Fruit fly (Drosophila melanogaster) whole organism, embryonic: ENCODE measurements around the gene JMJD5.

Source experiments
- Ada2b ChIP-seq: fragments of 200-800 bp; sonication (Bioruptor generic); IDR thresholded peaks from 2 replicates; pipeline ENCODE4 v1.3.6; 2022; ENCODE audit warnings: missing biosample characterization, missing genetic modification characterization
- Atf6 ChIP-seq: fragments of 200-800 bp; sonication (Bioruptor generic); IDR thresholded peaks from 2 replicates; pipeline ENCODE4 v1.3.6; 2022; ENCODE audit warnings: missing biosample characterization, missing genetic modification characterization
- CG1024 ChIP-seq: fragments of 200-800 bp; sonication (Bioruptor generic); IDR thresholded peaks from 2 replicates; pipeline ENCODE4 v1.3.6; 2022; ENCODE audit warnings: missing biosample characterization, missing genetic modification characterization
- CG10321 ChIP-seq: fragments of 200-800 bp; sonication (Bioruptor generic); IDR thresholded peaks from 2 replicates; pipeline ENCODE4 v1.3.6; 2022; ENCODE audit warnings: missing biosample characterization, missing genetic modification characterization
- CG10543 ChIP-seq: fragments of 200-800 bp; sonication (Bioruptor generic); optimal IDR thresholded peaks from 3 replicates; lab custom pipeline; 2017; ENCODE audit warnings: missing biosample characterization, mild to moderate bottlenecking, missing genetic modification characterization, moderate library complexity
- CG10979 ChIP-seq: fragments of 200-800 bp; sonication (Bioruptor generic); optimal IDR thresholded peaks from 2 replicates; lab custom pipeline; 2018; ENCODE audit warnings: missing biosample characterization, mild to moderate bottlenecking, missing genetic modification characterization, moderate library complexity
- CG11247 ChIP-seq: fragments of 200-800 bp; sonication (Bioruptor generic); IDR thresholded peaks from 2 replicates; pipeline ENCODE4 v1.3.6; 2022; ENCODE audit warnings: missing biosample characterization, missing genetic modification characterization
- CG12071 ChIP-seq: fragments of 200-800 bp; sonication (Bioruptor generic); optimal IDR thresholded peaks from 3 replicates; lab custom pipeline; 2018; ENCODE audit warnings: missing biosample characterization, mild to moderate bottlenecking, missing genetic modification characterization
- CG12155 ChIP-seq: fragments of 200-800 bp; sonication (Bioruptor generic); optimal IDR thresholded peaks from 3 replicates; lab custom pipeline; 2016; ENCODE audit warnings: missing biosample characterization, missing genetic modification characterization
- CG12391 ChIP-seq: fragments of 200-800 bp; sonication (Bioruptor generic); optimal IDR thresholded peaks from 3 replicates; lab custom pipeline; 2018; ENCODE audit warnings: missing biosample characterization, mild to moderate bottlenecking, missing genetic modification characterization, moderate library complexity
- CG13287 ChIP-seq: fragments of 200-800 bp; sonication (Bioruptor generic); IDR thresholded peaks from 2 replicates; pipeline ENCODE4 v1.3.6; 2022; ENCODE audit warnings: missing biosample characterization, missing genetic modification characterization; ENCODE audit not compliant: partially characterized antibody
- CG1603 ChIP-seq: fragments of 200-800 bp; sonication (Bioruptor generic); optimal IDR thresholded peaks from 2 replicates; lab custom pipeline; 2019; ENCODE audit warnings: missing biosample characterization, mild to moderate bottlenecking, missing genetic modification characterization, moderate library complexity
- CG18011 ChIP-seq: fragments of 200-800 bp; sonication (Bioruptor generic); optimal IDR thresholded peaks from 2 replicates; lab custom pipeline; 2017; ENCODE audit warnings: missing biosample characterization, missing genetic modification characterization, mild to moderate bottlenecking, moderate library complexity, missing genotype
- CG2202 ChIP-seq: fragments of 200-800 bp; sonication (Bioruptor generic); optimal IDR thresholded peaks from 2 replicates; lab custom pipeline; 2018; ENCODE audit warnings: missing biosample characterization, mild to moderate bottlenecking, missing genetic modification characterization
- CG2712 ChIP-seq: fragments of 200-800 bp; optimal IDR thresholded peaks from 3 replicates; lab custom pipeline; 2019; ENCODE audit warnings: missing biosample characterization, mild to moderate bottlenecking, missing genetic modification characterization, moderate library complexity
- CG2875 ChIP-seq: fragments of 200-800 bp; sonication (Bioruptor generic); optimal IDR thresholded peaks from 2 replicates; lab custom pipeline; 2017; ENCODE audit warnings: missing biosample characterization, mild to moderate bottlenecking, missing genetic modification characterization, missing genetic modification reagents
- CG30431 ChIP-seq: fragments of 200-800 bp; sonication (Bioruptor generic); optimal IDR thresholded peaks from 2 replicates; lab custom pipeline; 2017; ENCODE audit warnings: missing biosample characterization, missing genetic modification characterization
- CG31388 ChIP-seq: fragments of 200-800 bp; sonication (Bioruptor generic); optimal IDR thresholded peaks from 2 replicates; lab custom pipeline; 2016; ENCODE audit warnings: missing biosample characterization, missing genetic modification characterization
- CG3163 ChIP-seq: fragments of 200-800 bp; sonication (Bioruptor generic); optimal IDR thresholded peaks from 3 replicates; lab custom pipeline; 2016; ENCODE audit warnings: missing biosample characterization, missing genetic modification characterization
- CG33557 ChIP-seq: fragments of 200-800 bp; sonication (Bioruptor generic); optimal IDR thresholded peaks from 2 replicates; lab custom pipeline; 2019; ENCODE audit warnings: missing biosample characterization, mild to moderate bottlenecking, missing genetic modification characterization, moderate library complexity
- CG3407 ChIP-seq: fragments of 200-800 bp; sonication (Bioruptor generic); optimal IDR thresholded peaks from 2 replicates; lab custom pipeline; 2018; ENCODE audit warnings: missing biosample characterization, mild to moderate bottlenecking, missing genetic modification characterization
- CG4360 ChIP-seq: fragments of 200-800 bp; sonication (Bioruptor generic); IDR thresholded peaks from 2 replicates; pipeline ENCODE4 v1.3.6; 2022; ENCODE audit warnings: missing biosample characterization, missing genetic modification characterization
- CG6272 ChIP-seq: fragments of 200-800 bp; sonication (Bioruptor generic); IDR thresholded peaks from 2 replicates; pipeline ENCODE4 v1.3.6; 2022; ENCODE audit warnings: missing biosample characterization, missing genetic modification characterization
- CG9817 ChIP-seq: fragments of 200-800 bp; sonication (Bioruptor generic); optimal IDR thresholded peaks from 2 replicates; lab custom pipeline; 2018; ENCODE audit warnings: missing biosample characterization, mild to moderate bottlenecking, missing genetic modification characterization, moderate library complexity
- CG9932 ChIP-seq: fragments of 200-800 bp; sonication (Bioruptor generic); IDR thresholded peaks from 2 replicates; pipeline ENCODE4 v1.3.6; 2022; ENCODE audit warnings: missing biosample characterization, missing genetic modification characterization
- CHES-1-like ChIP-seq: fragments of 200-800 bp; sonication (Bioruptor generic); optimal IDR thresholded peaks from 2 replicates; lab custom pipeline; 2016; ENCODE audit warnings: missing biosample characterization, missing genetic modification characterization
- Eip74EF ChIP-seq, 2 experiments: fragments of 200-800 bp in 1 of 2; fragments of >200 bp in 1 of 2; sonication (Bioruptor generic) in 1 of 2; optimal IDR thresholded peaks; 2 replicates each; lab custom pipeline; 2017 to 2019; ENCODE audit warnings: missing biosample characterization in 2 of 2, missing genetic modification characterization in 2 of 2, mild to moderate bottlenecking in 1 of 2, moderate library complexity in 1 of 2
- H15 ChIP-seq: fragments of 200-800 bp; sonication (Bioruptor generic); IDR thresholded peaks from 3 replicates; pipeline ENCODE4 v1.3.6; 2022; ENCODE audit warnings: missing biosample characterization, missing genetic modification characterization
- HLHmδ ChIP-seq: fragments of 200-800 bp; sonication (Bioruptor generic); optimal IDR thresholded peaks from 2 replicates; lab custom pipeline; 2018; ENCODE audit warnings: missing biosample characterization, mild to moderate bottlenecking, missing genetic modification characterization, moderate library complexity
- MTF-1 ChIP-seq: fragments of 200-800 bp; sonication (Bioruptor generic); optimal IDR thresholded peaks from 2 replicates; lab custom pipeline; 2018; ENCODE audit warnings: missing biosample characterization, mild to moderate bottlenecking, missing genetic modification characterization, borderline replicate concordance
- Sox102F ChIP-seq: fragments of 200-800 bp; sonication (Bioruptor generic); optimal IDR thresholded peaks from 2 replicates; lab custom pipeline; 2018; ENCODE audit warnings: missing biosample characterization, mild to moderate bottlenecking, missing genetic modification characterization, moderate library complexity
- Sry-β ChIP-seq: fragments of 200-800 bp; sonication (Bioruptor generic); optimal IDR thresholded peaks from 2 replicates; lab custom pipeline; 2018; ENCODE audit warnings: missing biosample characterization, mild to moderate bottlenecking, missing genetic modification characterization, moderate library complexity
- ab ChIP-seq: fragments of 200-800 bp; sonication (Bioruptor generic); optimal IDR thresholded peaks from 2 replicates; lab custom pipeline; 2016; ENCODE audit warnings: missing biosample characterization, missing genetic modification characterization
- chn ChIP-seq: fragments of 200-800 bp; sonication (Bioruptor generic); optimal IDR thresholded peaks from 2 replicates; lab custom pipeline; 2016; ENCODE audit warnings: missing biosample characterization, missing genetic modification characterization
- fd102C ChIP-seq: fragments of 200-800 bp; sonication (Bioruptor generic); optimal IDR thresholded peaks from 2 replicates; lab custom pipeline; 2018; ENCODE audit warnings: missing biosample characterization, mild to moderate bottlenecking, missing genetic modification characterization, moderate library complexity
- gce ChIP-seq: fragments of 200-800 bp; sonication (Bioruptor generic); IDR thresholded peaks from 3 replicates; pipeline ENCODE4 v1.3.6; 2022; ENCODE audit warnings: missing biosample characterization, missing genetic modification characterization
- inv ChIP-seq: fragments of 200-800 bp; sonication (Bioruptor generic); IDR thresholded peaks from 2 replicates; pipeline ENCODE4 v1.3.6; 2022; ENCODE audit warnings: missing biosample characterization, missing genetic modification characterization; ENCODE audit not compliant: partially characterized antibody
- jumu ChIP-seq: fragments of 200-800 bp; sonication (Bioruptor generic); optimal IDR thresholded peaks from 3 replicates; lab custom pipeline; 2016; ENCODE audit warnings: missing biosample characterization, missing genetic modification characterization
- klu ChIP-seq: fragments of 200-800 bp; sonication (Bioruptor generic); IDR thresholded peaks from 2 replicates; pipeline ENCODE4 v1.3.6; 2022; ENCODE audit warnings: missing biosample characterization, missing genetic modification characterization
- knrl ChIP-seq: fragments of 200-800 bp; sonication (Bioruptor generic); IDR thresholded peaks from 3 replicates; pipeline ENCODE4 v1.3.6; 2022; ENCODE audit warnings: missing biosample characterization, missing genetic modification characterization; ENCODE audit not compliant: partially characterized antibody
- lbe ChIP-seq: fragments of 200-800 bp; sonication (Bioruptor generic); optimal IDR thresholded peaks from 2 replicates; lab custom pipeline; 2016; ENCODE audit warnings: missing biosample characterization, mild to moderate bottlenecking, missing genetic modification characterization
- mld ChIP-seq: fragments of 200-800 bp; sonication (Bioruptor generic); IDR thresholded peaks from 3 replicates; pipeline ENCODE4 v1.3.6; 2022; ENCODE audit warnings: missing biosample characterization, missing genetic modification characterization; ENCODE audit not compliant: partially characterized antibody
- odd ChIP-seq: fragments of 200-800 bp; sonication (Bioruptor generic); optimal IDR thresholded peaks from 2 replicates; lab custom pipeline; 2017; ENCODE audit warnings: missing biosample characterization, mild to moderate bottlenecking, missing genetic modification characterization
- pum ChIP-seq: fragments of 200-800 bp; sonication (Bioruptor generic); optimal IDR thresholded peaks from 2 replicates; lab custom pipeline; 2016; ENCODE audit warnings: missing biosample characterization, missing genetic modification characterization
- sd ChIP-seq: fragments of 200-800 bp; sonication (Bioruptor generic); optimal IDR thresholded peaks from 3 replicates; lab custom pipeline; 2018; ENCODE audit warnings: missing biosample characterization, mild to moderate bottlenecking, missing genetic modification characterization, moderate library complexity
- sens-2 ChIP-seq: fragments of 200-800 bp; sonication (Bioruptor generic); IDR thresholded peaks from 2 replicates; pipeline ENCODE4 v1.3.6; 2022; ENCODE audit warnings: missing biosample characterization, missing genetic modification characterization
- shn ChIP-seq: fragments of 200-800 bp; sonication (Bioruptor generic); optimal IDR thresholded peaks from 3 replicates; lab custom pipeline; 2016; ENCODE audit warnings: missing biosample characterization, missing genetic modification characterization
- stc ChIP-seq: fragments of 200-800 bp; sonication (Bioruptor generic); IDR thresholded peaks from 2 replicates; pipeline ENCODE4 v1.3.6; 2022; ENCODE audit warnings: missing biosample characterization, missing genetic modification characterization
- tin ChIP-seq: fragments of 200-800 bp; sonication (Bioruptor generic); optimal IDR thresholded peaks from 3 replicates; lab custom pipeline; 2016; ENCODE audit warnings: missing biosample characterization, missing genetic modification characterization
- twi ChIP-seq: fragments of 200-800 bp; optimal IDR thresholded peaks from 2 replicates; lab custom pipeline; 2019; ENCODE audit warnings: missing biosample characterization, mild to moderate bottlenecking, missing genetic modification characterization, moderate library complexity

Gene JMJD5

dm6 chr3L:835455-836034 lies 5.6 kb downstream of the JMJD5 start, which contains the start of gene CG42554 (continued):
- TF ChIP-seq klu (GFP tag; lab: Robert Waterston, UW): no peak
- TF ChIP-seq CG9932 (GFP tag; lab: Robert Waterston, UW): no peak
- no peak for TF ChIP-seq sd (tag; lab: Kevin White, UChicago)
- TF ChIP-seq CG33557: no peak
- peak; percentile 10 for TF ChIP-seq twi
- TF ChIP-seq knrl (GFP tag; lab: Robert Waterston, UW): peak; percentile 41; the same call in 2 of the 3 replicates
- TF ChIP-seq Sox102F: no peak
- no peak for TF ChIP-seq CG4360 (GFP tag; lab: Robert Waterston, UW)
- no peak for TF ChIP-seq CHES-1-like
- no peak for TF ChIP-seq jumu (GFP tag; lab: Kevin White, UChicago)
- TF ChIP-seq CG1603 (tag; lab: Kevin White, UChicago): peak; percentile 20
- TF ChIP-seq CG12155: no peak
- TF ChIP-seq H15 (GFP tag; lab: Robert Waterston, UW): no peak
- no peak for TF ChIP-seq CG2202 (tag; lab: Kevin White, UChicago)
- no peak for TF ChIP-seq CG30431 (GFP tag; lab: Kevin White, UChicago)
- TF ChIP-seq odd (GFP tag; lab: Kevin White, UChicago): no peak
- no peak for TF ChIP-seq CG10321
- TF ChIP-seq Sry-β: no peak
- TF ChIP-seq CG9817 (tag; lab: Kevin White, UChicago): no peak
- TF ChIP-seq tin (GFP tag; lab: Kevin White, UChicago): no peak
- no peak for TF ChIP-seq Eip74EF (GFP tag; optimal IDR thresholded peaks at IDR 0.05; lab: Kevin White, UChicago)
- no peak for TF ChIP-seq CG18011 (GFP tag; lab: Kevin White, UChicago)
- TF ChIP-seq CG12071 (GFP tag; lab: Kevin White, UChicago): no peak
- no peak for TF ChIP-seq fd102C (GFP tag; lab: Kevin White, UChicago)
- TF ChIP-seq inv (GFP tag; lab: Robert Waterston, UW): 0 out of 2 replicates have a peak, but pooled peaks have one; percentile 15
- TF ChIP-seq shn (GFP tag; lab: Kevin White, UChicago): no peak
- no peak for TF ChIP-seq ab (GFP tag; lab: Kevin White, UChicago)
- peak; percentile 72 for TF ChIP-seq CG13287 (GFP tag; lab: Robert Waterston, UW)
- TF ChIP-seq Ada2b (GFP tag; lab: Robert Waterston, UW): no peak
- TF ChIP-seq Atf6: no peak
- TF ChIP-seq mld: no peak
- TF ChIP-seq pum (GFP tag; lab: Kevin White, UChicago): no peak
- no peak for TF ChIP-seq stc (GFP tag; lab: Robert Waterston, UW)
- TF ChIP-seq CG3407: no peak
- TF ChIP-seq MTF-1 (GFP tag; lab: Kevin White, UChicago): no peak
- no peak for TF ChIP-seq CG1024
- no peak for TF ChIP-seq HLHmδ (GFP tag; lab: Kevin White, UChicago)
- no peak for TF ChIP-seq CG3163
- TF ChIP-seq chn: no peak
- TF ChIP-seq CG10543 (GFP tag; lab: Kevin White, UChicago): no peak
- no peak for TF ChIP-seq CG6272 (GFP tag; lab: Robert Waterston, UW)
- no peak for TF ChIP-seq CG11247 (GFP tag; lab: Robert Waterston, UW)
- TF ChIP-seq gce (GFP tag; lab: Robert Waterston, UW): no peak
- no peak for TF ChIP-seq CG12391 (tag; lab: Kevin White, UChicago)
- TF ChIP-seq CG2875 (GFP tag; lab: Kevin White, UChicago): no peak
- peak; percentile 2 for TF ChIP-seq lbe (GFP tag; lab: Kevin White, UChicago)
- TF ChIP-seq sens-2: no peak
- no peak for TF ChIP-seq CG2712 (tag; lab: Kevin White, UChicago)
- TF ChIP-seq CG10979 (tag; lab: Kevin White, UChicago): no peak
- TF ChIP-seq CG31388 (GFP tag; lab: Kevin White, UChicago): no peak
